Worm (Caenorhabditis elegans) whole organism, dauer: ENCODE measurements around the gene sec-23.

Experiments used
- unc-62 ChIP-seq: sonication (generic microtip); optimal IDR thresholded peaks from 2 replicates; lab custom pipeline; 2017; ENCODE audit warnings: missing biosample characterization, missing genetic modification reagents, missing genetic modification characterization

The sec-23 gene

DNA sequence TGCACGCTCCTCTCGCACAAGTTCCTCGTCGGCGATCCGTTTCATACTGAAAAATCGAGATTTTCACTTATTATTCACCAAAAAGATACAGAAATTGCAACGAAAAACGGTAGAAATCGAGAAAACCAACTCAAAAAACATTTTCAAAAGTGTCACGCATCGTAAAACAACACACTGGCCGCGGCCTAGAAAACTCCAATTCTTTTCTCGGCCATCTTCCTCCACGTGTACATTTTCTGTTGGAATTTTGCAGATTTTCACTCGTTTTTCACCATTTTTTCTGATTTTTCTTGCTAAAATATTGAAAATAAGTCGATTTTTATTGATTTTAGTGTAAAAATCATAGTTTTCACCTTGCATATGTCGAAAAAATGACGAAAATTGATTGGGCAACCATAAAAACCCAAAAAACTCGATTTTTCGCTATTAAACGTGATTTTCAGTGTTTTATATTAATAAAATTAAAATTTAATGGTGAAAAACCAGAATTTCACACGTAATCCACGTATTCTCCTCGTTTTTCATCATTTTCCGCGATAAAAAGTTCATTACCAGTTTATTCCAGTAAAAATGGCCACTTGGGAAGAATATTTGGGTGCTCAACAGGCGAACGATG, at the start of gene sec-23, which contains the start of gene dcs-1:
sec-23 (plus strand) TSS at position 566 of the 616 bp plus-strand sequence.
dcs-1 (minus strand) TSS at position 46 of the 616 bp plus-strand sequence.
- no peak for TF ChIP-seq unc-62 (GFP tag; lab: Kevin White, UChicago)

DNA sequence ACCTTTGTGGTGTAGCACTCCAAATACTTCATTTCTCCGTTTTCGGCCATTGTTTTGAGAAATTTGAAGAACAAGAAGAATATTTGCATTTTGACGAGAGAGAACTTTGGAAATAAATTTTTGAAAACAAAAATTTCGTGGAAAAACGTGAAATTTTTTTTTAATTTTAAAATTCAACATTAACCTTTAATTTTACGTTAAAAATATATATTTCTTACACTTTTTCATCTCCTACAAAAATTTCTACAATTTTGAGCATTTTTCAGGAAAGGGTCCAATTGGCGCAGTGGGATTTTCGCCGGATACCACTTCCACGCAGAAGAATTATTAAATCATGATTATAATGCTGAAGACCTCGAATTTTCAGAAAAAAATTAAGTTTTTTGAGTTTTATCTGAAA, 43.8 kb upstream of the sec-23 start, which contains the start of gene spe-19:
spe-19 (minus strand) TSS at position 101 of the 400 bp plus-strand sequence.
- no peak for TF ChIP-seq unc-62 (GFP tag; lab: Kevin White, UChicago)

DNA sequence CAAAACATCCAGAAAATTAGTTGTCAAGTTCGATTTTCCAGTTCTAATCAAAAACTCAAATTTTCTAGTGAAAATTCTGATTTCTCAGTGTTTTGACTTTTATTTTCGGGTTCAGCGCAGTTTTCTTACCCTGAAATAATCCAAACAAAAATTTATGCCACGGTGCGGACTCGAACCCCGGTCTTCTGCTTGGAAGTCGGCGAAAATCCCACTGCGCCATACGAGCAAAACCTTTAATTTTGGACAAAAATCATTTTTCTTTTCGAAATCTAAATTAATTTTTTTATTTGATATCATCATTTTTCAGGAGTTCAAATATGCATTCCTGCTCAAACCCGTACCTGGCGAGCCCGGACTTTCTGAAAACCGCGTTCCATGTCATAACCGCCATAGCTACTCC, 42.0 kb upstream of the sec-23 start, which contains the start of gene srh-233:
srh-233 (plus strand) TSS at position 301 of the 400 bp plus-strand sequence.
- no peak for TF ChIP-seq unc-62 (GFP tag; lab: Kevin White, UChicago)

DNA sequence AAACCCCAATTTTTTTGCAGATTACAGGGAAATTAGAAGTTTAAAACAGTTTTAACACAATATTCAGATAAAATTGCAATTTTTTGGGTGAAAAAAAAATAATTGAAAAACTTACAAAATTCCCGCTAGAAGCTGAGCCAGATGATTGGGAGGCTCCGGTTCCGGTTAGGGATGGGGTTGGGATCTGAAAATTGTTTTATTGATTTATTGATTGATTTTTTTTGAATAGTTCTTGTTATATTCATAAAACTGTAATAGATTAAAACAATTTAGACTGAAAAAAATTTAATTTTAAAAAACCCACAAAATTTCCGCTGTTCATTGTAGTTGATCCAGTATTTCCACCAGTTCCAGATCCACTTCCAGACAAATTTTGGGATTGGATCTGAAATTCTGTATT, 31.7 kb upstream of the sec-23 start:
- TF ChIP-seq unc-62 (GFP tag; lab: Kevin White, UChicago), result no peak

DNA sequence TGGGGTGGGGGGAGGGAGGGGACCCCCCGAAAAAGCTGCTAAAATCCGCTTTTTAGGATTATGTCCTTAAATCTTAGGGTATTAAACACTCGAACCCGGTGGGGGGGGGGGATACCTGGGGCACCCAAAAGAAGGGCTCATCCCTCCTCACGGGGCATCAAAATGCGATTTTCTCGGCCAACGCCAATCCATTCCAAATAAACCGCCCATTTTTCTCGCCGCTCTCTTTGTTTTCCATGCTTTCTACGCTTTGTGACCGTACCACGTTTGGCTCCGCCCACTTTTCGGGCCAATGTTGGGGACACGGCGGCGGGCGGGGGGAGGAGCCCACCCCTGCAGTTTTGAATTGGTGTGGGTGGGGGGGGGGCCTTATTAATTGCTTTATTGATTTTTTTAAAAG, 29.6 kb upstream of the sec-23 start:
- TF ChIP-seq unc-62 (GFP tag; lab: Kevin White, UChicago), result no peak

DNA sequence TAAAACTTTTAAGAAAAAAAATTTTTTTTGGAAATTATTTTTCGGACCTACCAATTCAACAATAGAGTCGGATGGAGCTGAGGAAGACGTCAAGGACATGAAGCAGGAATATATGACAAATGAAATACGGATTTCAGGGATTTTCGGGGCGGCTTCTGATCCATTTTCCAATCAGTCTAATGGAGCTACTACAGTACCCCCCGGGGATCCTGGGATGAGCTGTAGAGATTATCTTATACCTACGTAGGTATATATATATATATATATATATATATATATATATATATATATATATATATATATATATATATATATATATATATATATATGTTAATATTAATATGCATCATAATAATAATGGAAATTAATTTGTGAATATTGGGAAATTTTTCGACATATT, 27.0 kb upstream of the sec-23 start, which contains the start of gene ttx-1:
ttx-1 (minus strand) TSS at position 101 of the 400 bp plus-strand sequence.
- no peak for TF ChIP-seq unc-62 (GFP tag; lab: Kevin White, UChicago)

DNA sequence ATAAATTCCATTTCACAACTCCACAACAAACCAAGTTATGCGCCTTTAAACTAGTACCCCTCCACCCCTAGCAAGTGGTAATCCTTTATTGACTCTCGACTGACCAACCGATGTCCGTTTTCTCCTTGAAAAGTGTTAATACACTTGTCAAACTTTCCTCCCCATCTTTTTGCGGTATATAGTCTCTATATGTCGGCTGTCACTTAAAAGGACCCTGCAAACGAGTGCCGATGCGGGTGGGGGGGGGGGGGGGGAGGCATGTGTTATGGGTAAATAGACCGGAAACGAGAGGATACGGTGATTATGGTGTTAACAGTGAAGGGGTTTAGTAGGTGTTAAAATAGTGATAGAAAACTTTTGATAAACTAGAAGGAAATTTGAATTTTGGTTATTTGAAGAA, 26.0 kb upstream of the sec-23 start:
- TF ChIP-seq unc-62 (GFP tag; lab: Kevin White, UChicago), result no peak

DNA sequence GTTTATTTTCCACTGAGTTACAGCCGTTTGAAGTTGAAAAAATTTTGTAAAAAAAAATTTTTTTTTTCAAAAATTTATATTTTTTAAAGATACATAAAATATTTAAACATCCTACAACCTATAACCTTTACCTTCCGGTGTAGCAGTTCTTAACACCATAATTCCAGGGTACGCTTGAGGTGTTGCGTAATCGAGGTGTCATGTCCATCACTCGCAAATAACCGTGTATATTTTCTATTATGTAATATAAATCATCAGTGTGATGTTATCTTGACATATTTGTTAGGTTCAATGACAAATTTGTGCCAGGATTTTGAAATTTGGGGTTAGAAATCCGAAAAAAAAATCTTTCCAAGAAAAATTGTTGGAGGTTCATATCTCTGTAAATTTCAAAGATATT, 24.0 kb upstream of the sec-23 start:
- TF ChIP-seq unc-62 (GFP tag; lab: Kevin White, UChicago), result no peak

DNA sequence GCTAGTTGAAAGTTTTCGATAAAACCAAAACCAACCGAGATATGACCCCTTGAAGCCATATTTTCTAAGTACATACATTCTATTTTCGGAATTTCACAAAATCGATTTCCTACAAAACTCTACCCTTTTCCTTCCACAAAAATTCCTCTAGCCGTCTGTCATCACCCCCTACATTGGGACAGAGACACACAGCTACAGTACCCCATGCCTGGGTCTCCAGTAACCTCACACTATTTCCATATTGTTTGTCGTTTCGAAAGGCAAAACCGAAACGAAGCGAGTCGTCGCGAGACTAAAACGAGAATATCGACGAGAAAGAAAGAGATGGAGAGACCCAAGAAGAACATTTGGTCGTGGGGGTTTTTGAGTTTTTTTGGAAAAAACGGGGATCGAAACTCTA, 22.7 kb upstream of the sec-23 start:
- no peak for TF ChIP-seq unc-62 (GFP tag; lab: Kevin White, UChicago)

DNA sequence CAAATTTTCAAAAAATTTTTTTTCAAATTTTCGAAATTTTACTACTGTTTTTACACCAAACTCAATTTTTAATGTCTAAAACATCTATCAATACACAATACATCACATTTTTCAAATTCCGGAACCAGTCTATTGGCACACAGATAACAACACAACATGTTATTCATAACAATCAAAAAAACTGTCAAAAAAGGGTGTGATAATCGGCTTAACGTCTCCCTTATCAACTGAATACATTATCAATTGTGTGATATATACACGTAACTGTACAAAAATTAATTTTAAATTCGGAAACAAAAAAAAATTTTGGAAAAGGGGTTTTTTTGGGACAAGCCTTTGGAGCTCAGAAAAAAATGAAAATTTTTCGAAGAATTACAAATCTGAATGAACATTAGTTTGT, 16.7 kb upstream of the sec-23 start:
- no peak for TF ChIP-seq unc-62 (GFP tag; lab: Kevin White, UChicago)

DNA sequence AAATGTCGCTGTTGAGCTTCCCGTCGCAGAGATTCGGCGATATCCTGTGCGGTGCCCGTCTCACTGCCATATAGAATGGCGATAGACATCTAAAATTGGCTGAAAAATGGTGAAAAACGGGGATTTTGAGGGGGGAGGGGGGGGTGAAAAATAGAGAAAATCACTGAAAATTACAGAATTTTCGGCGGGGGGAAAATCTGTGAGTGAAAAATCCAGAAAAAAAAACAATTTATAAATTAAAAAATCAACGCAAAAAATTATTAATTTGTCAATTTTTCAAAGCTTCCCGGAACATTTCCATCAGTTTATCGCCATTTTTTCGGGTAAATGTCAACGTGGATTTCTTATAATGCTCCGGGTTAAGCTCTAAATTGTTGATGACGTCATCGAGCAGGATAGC, 3.4 kb upstream of the sec-23 start, which contains the start of gene fre-1:
fre-1 (minus strand) TSS at position 101 of the 400 bp plus-strand sequence.
- TF ChIP-seq unc-62 (GFP tag; lab: Kevin White, UChicago), result no peak

DNA sequence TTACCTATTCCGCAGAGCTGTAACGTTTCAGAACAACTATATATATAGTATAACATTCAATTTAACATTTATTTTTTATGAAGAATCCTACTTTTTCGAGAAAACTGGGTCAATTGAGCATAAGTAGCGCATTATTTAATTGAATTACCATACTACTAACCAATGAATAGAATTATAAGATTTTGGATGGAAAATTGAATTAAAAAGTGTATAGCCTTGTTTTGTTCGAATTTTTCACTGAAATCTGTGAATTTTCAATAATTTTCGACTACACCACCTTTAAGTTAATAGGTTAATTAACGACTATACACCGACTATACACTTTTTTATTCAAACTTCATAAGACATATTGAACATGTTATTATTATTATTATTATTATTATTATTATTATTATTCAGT, 2.9 kb downstream of the sec-23 start:
- TF ChIP-seq unc-62 (GFP tag; lab: Kevin White, UChicago), result no peak

DNA sequence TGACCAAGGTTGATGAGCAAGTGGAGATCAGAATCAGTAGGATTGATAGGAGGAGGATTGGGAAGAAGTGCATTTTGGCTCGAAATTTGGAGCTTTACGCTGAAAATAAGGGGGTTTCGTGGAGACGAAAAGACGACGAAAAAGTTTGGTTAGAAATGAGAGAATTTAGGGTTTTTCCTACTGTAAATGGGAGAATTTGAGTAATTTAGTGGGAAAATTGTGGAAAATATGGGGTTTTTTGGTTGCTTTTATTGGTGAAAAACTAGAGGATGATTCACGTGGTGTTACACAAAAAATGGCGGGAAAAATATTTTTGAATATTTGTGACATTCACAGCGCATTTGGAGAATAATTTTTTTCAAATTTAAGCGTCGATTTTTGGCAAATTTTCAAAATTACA, 3.8 kb downstream of the sec-23 start, which contains the start of gene nlp-69:
nlp-69 (minus strand) TSS at position 101 of the 400 bp plus-strand sequence.
- no peak for TF ChIP-seq unc-62 (GFP tag; lab: Kevin White, UChicago)

DNA sequence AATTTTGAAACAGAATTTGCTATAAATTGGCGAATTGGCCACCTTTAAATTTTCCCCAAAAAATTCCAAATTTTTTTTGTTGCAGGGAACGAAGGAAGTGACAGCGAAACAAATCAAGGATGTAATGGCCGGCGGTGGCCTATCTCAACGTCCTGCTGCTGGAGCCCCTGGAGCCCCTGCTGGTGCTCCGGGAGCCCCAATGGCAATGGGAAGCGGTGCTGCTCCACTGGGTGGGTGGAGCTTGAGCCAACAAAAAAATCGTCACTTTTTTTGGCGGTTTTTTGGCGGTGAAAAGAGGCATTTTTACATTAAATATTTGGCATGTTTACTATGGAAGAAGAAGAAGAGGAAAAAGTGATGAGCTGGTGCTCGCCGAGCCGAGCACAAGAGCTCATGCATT, 6.1 kb downstream of the sec-23 start:
- TF ChIP-seq unc-62 (GFP tag; lab: Kevin White, UChicago), result no peak

DNA sequence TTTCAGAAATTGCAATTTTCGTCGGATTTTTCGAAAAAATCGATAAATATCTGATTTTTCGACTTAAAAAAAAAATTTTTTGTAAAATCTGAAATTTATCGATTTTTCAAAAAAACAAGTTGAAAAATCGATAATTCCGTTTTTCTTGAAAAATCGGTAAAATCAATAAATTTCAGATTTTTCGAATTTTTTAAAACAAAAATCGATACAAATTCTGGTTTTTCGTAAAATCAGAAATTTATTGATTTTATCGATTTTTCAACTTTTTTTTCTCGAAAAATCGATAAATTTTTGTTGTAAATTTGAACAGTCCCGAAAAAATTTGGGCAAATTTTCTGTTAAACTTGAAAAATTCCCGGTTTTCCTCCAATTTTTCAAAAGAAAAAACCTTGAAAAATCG, 13.4 kb downstream of the sec-23 start:
- no peak for TF ChIP-seq unc-62 (GFP tag; lab: Kevin White, UChicago)

DNA sequence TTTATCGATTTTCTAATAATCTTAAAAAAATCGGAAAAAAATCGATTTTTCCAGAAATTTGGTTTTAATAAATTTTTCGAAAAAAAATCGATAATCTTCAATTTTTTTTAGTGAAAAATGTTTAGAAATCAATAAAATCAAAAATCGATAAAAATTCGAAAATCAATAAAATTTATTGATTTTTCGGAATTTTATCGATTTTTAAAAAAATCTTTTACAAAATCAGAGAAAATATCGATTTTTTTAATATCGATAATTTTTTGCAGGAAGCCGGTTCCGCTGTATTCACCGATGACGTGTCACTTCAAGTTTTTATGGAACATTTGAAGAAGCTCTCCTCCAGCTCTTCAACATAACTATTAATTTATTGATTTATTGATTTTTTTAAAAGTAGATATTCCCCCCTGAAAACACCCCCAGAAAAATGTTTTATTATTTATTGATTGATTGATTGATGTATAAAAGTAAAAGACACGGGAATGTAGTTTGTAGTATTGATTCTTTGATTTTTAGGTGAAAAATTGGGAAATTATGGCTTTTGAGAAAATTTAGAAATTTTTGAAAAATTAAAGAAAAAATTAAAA, 14.2 kb downstream of the sec-23 start:
- no peak for TF ChIP-seq unc-62 (GFP tag; lab: Kevin White, UChicago)

DNA sequence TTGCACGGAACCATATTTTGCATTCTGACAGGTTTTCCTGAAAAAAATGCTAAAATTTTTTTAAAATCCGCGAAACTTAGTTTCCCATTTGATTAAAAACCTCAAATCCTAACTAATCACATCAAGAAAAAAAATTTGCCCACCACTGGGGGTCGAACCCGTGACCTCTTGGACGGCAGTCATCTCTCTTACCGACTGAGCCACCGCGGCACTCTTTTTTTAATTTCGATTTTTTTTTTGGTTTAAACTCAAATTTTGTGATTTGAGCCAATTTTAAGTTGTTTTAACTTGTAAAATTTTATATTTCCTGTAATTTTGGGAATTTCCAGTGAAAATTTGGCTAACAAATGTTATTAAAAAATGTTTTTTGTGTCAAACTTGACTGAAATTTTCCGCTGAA, 28.7 kb downstream of the sec-23 start:
- no peak for TF ChIP-seq unc-62 (GFP tag; lab: Kevin White, UChicago)
